Worm (Caenorhabditis elegans): Measurements from ENCODE around the gene Y40B10A.9.

The Y40B10A.9 gene

ce11 chrV:2029877-2030276 is 42.8 kb downstream of the Y40B10A.9 start, which contains the start of gene F59A7.12:
Gene F59A7.12, plus strand, starts transcription at chrV:2030177.
- TF ChIP-seq unc-62 (GFP tag; optimal IDR thresholded peaks at IDR 0.05) = no peak

ce11 chrV:2027787-2028186 is 44.9 kb downstream of the Y40B10A.9 start, which contains the start of gene srab-13:
Gene srab-13, minus strand, starts transcription at chrV:2027887.
- TF ChIP-seq unc-62 (GFP tag; optimal IDR thresholded peaks at IDR 0.05) = no peak

- TF ChIP-seq unc-62 (GFP tag; optimal IDR thresholded peaks at IDR 0.05) = no peak
Measured at ce11 chrV:2022374-2022773, 50.3 kb downstream of the Y40B10A.9 start, which contains the start of gene F59A7.5. Gene F59A7.5, plus strand, starts transcription at chrV:2022674.

DNA sequence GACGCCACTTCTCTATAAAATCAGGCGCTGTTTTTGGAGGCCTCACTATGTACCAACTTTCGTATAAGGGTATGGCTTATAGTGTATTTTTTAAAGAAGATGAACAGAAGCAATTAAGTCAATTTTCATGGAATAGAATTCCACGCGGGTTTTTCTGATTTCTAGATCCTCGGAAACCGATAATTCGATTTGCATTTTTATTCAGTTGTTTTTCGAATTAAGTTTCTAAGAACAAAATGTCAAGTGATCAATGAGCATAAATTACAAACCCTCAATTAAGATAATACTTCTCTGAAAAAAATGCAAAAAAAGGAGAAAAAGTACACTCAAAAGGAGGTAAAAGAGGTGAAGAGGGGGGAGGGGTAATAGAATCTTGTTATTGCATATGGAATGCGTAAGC is 51.4 kb downstream of the Y40B10A.9 start:
- no peak for TF ChIP-seq unc-62 (GFP tag; optimal IDR thresholded peaks at IDR 0.05)
